Worm (Caenorhabditis elegans) whole organism, late embryonic: ENCODE results near the gene pph-4.1.

Source experiments
- C08G9.2 ChIP-seq: sonication (generic microtip); optimal IDR thresholded peaks from 2 replicates; lab custom pipeline; 2016; ENCODE audit warnings: mild to moderate bottlenecking, missing genetic modification characterization, moderate library complexity, missing compliant biosample characterization
- C38D4.7 ChIP-seq: fragments of 200-800 bp; sonication (Bioruptor generic); optimal IDR thresholded peaks from 2 replicates; lab custom pipeline; 2018; ENCODE audit warnings: mild to moderate bottlenecking, missing genetic modification characterization, moderate library complexity, missing compliant biosample characterization
- K02D7.2 ChIP-seq: sonication (generic microtip); optimal IDR thresholded peaks from 2 replicates; lab custom pipeline; 2017; ENCODE audit warnings: mild to moderate bottlenecking, missing genetic modification characterization, missing compliant biosample characterization
- T23F11.4 ChIP-seq: fragments of 200-800 bp; sonication (Bioruptor generic); optimal IDR thresholded peaks from 2 replicates; lab custom pipeline; 2018; ENCODE audit warnings: mild to moderate bottlenecking, missing genetic modification characterization, missing compliant biosample characterization
- ahr-1 ChIP-seq: sonication (generic microtip); optimal IDR thresholded peaks from 2 replicates; lab custom pipeline; 2016; ENCODE audit warnings: missing genetic modification characterization, missing compliant biosample characterization
- ceh-14 ChIP-seq: sonication (generic microtip); optimal IDR thresholded peaks from 2 replicates; lab custom pipeline; 2016; ENCODE audit warnings: missing genotype, missing genetic modification characterization, missing compliant biosample characterization
- ceh-19 ChIP-seq: fragments of 200-800 bp; sonication (Bioruptor generic); optimal IDR thresholded peaks from 2 replicates; lab custom pipeline; 2018; ENCODE audit warnings: mild to moderate bottlenecking, missing genetic modification characterization, missing compliant biosample characterization
- ceh-2 ChIP-seq: sonication (generic microtip); optimal IDR thresholded peaks from 2 replicates; lab custom pipeline; 2016; ENCODE audit warnings: missing genotype, missing genetic modification characterization, missing compliant biosample characterization
- ceh-22 ChIP-seq: sonication (generic microtip); optimal IDR thresholded peaks from 2 replicates; lab custom pipeline; 2017; ENCODE audit warnings: missing biosample characterization, missing genetic modification characterization
- ceh-30 ChIP-seq: fragments of 150-350 bp; optimal IDR thresholded peaks from 2 replicates; lab custom pipeline; 2014; ENCODE audit warnings: missing biosample characterization, missing genetic modification characterization
- ceh-48 ChIP-seq: sonication (generic microtip); optimal IDR thresholded peaks from 2 replicates; lab custom pipeline; 2016; ENCODE audit warnings: missing genetic modification characterization, inconsistent platforms, missing compliant biosample characterization
- ceh-6 ChIP-seq: fragments of 200-800 bp; sonication (Bioruptor generic); optimal IDR thresholded peaks from 2 replicates; lab custom pipeline; 2018; ENCODE audit warnings: mild to moderate bottlenecking, missing genetic modification characterization, missing compliant biosample characterization
- che-1 ChIP-seq: sonication (generic microtip); optimal IDR thresholded peaks from 2 replicates; lab custom pipeline; 2016; ENCODE audit warnings: mild to moderate bottlenecking, missing genetic modification characterization, missing compliant biosample characterization
- dmd-4 ChIP-seq: sonication (generic microtip); optimal IDR thresholded peaks from 2 replicates; lab custom pipeline; 2016; ENCODE audit warnings: borderline replicate concordance, missing genetic modification characterization, missing compliant biosample characterization
- elt-2 ChIP-seq: sonication (generic microtip); optimal IDR thresholded peaks from 2 replicates; lab custom pipeline; 2016; ENCODE audit warnings: missing genetic modification reagents, missing genetic modification characterization, missing compliant biosample characterization
- eyg-1 ChIP-seq: sonication (generic microtip); optimal IDR thresholded peaks from 2 replicates; lab custom pipeline; 2016; ENCODE audit warnings: missing genotype, missing genetic modification characterization, missing compliant biosample characterization
- fax-1 ChIP-seq: sonication (generic microtip); optimal IDR thresholded peaks from 2 replicates; lab custom pipeline; 2016; ENCODE audit warnings: missing genotype, missing genetic modification characterization, missing compliant biosample characterization
- hlh-13 ChIP-seq: fragments of 200-800 bp; sonication (Bioruptor generic); optimal IDR thresholded peaks from 2 replicates; lab custom pipeline; 2018; ENCODE audit warnings: mild to moderate bottlenecking, missing genetic modification characterization, missing compliant biosample characterization
- hlh-30 ChIP-seq: sonication (generic microtip); optimal IDR thresholded peaks from 2 replicates; lab custom pipeline; 2017; ENCODE audit warnings: antibody characterized with exemption, missing genetic modification characterization, missing compliant biosample characterization; ENCODE audit not compliant: insufficient read depth
- hlh-6 ChIP-seq: sonication (generic microtip); optimal IDR thresholded peaks from 2 replicates; lab custom pipeline; 2016; ENCODE audit warnings: missing genotype, missing genetic modification characterization, missing compliant biosample characterization
- lim-6 ChIP-seq: sonication (generic microtip); optimal IDR thresholded peaks from 2 replicates; lab custom pipeline; 2016; ENCODE audit warnings: missing genetic modification characterization, missing compliant biosample characterization
- lin-11 ChIP-seq: fragments of 200-800 bp; sonication (Bioruptor generic); optimal IDR thresholded peaks from 2 replicates; lab custom pipeline; 2018; ENCODE audit warnings: mild to moderate bottlenecking, missing genetic modification characterization, missing compliant biosample characterization
- madf-2 ChIP-seq: sonication (generic microtip); optimal IDR thresholded peaks from 2 replicates; lab custom pipeline; 2017; ENCODE audit warnings: missing genetic modification characterization, missing compliant biosample characterization
- mec-3 ChIP-seq: sonication (generic microtip); optimal IDR thresholded peaks from 2 replicates; lab custom pipeline; 2016; ENCODE audit warnings: borderline replicate concordance, missing genetic modification characterization, missing compliant biosample characterization
- nfya-1 ChIP-seq: sonication (generic microtip); optimal IDR thresholded peaks from 2 replicates; lab custom pipeline; 2017; ENCODE audit warnings: missing genetic modification characterization, mild to moderate bottlenecking, missing compliant biosample characterization, antibody characterized with exemption, moderate library complexity
- nhr-11 ChIP-seq: fragments of 150-350 bp; optimal IDR thresholded peaks from 2 replicates; lab custom pipeline; 2014; ENCODE audit warnings: missing biosample characterization, missing genetic modification characterization
- odd-2 ChIP-seq: sonication (generic microtip); optimal IDR thresholded peaks from 2 replicates; lab custom pipeline; 2017; ENCODE audit warnings: antibody characterized with exemption, mild to moderate bottlenecking, missing genetic modification characterization, missing compliant biosample characterization
- pha-4 ChIP-seq: fragments of 150-350 bp; optimal IDR thresholded peaks from 2 replicates; lab custom pipeline; 2018; ENCODE audit warnings: missing biosample characterization, missing genetic modification reagents, missing genetic modification characterization
- pqm-1 ChIP-seq: sonication (generic microtip); optimal IDR thresholded peaks from 2 replicates; lab custom pipeline; 2016; ENCODE audit warnings: missing genetic modification characterization, missing compliant biosample characterization
- ref-2 ChIP-seq: sonication (generic microtip); optimal IDR thresholded peaks from 2 replicates; lab custom pipeline; 2016; ENCODE audit warnings: missing genetic modification characterization, missing compliant biosample characterization
- sox-2 ChIP-seq: fragments of 200-800 bp; sonication (Bioruptor generic); IDR thresholded peaks from 2 replicates; pipeline ENCODE4 v1.3.6; 2022; ENCODE audit warnings: missing genetic modification reagents, missing genetic modification characterization, missing compliant biosample characterization
- sox-4 ChIP-seq: sonication (generic microtip); optimal IDR thresholded peaks from 2 replicates; lab custom pipeline; 2017; ENCODE audit warnings: mild to moderate bottlenecking, missing genetic modification characterization, inconsistent platforms, missing compliant biosample characterization
- syd-9 ChIP-seq: sonication (generic microtip); optimal IDR thresholded peaks from 2 replicates; lab custom pipeline; 2016; ENCODE audit warnings: mild to moderate bottlenecking, missing genetic modification characterization, moderate library complexity, missing compliant biosample characterization
- tbx-7 ChIP-seq: sonication (generic microtip); optimal IDR thresholded peaks from 2 replicates; lab custom pipeline; 2016; ENCODE audit warnings: missing genotype, missing genetic modification characterization, missing compliant biosample characterization
- ttx-3 ChIP-seq: sonication (generic microtip); optimal IDR thresholded peaks from 2 replicates; lab custom pipeline; 2016; ENCODE audit warnings: missing genetic modification reagents, missing genetic modification characterization, missing compliant biosample characterization
- unc-55 ChIP-seq: sonication (generic microtip); optimal IDR thresholded peaks from 2 replicates; lab custom pipeline; 2017; ENCODE audit warnings: missing biosample characterization, missing genetic modification reagents, missing genetic modification characterization

pph-4.1 gene

DNA sequence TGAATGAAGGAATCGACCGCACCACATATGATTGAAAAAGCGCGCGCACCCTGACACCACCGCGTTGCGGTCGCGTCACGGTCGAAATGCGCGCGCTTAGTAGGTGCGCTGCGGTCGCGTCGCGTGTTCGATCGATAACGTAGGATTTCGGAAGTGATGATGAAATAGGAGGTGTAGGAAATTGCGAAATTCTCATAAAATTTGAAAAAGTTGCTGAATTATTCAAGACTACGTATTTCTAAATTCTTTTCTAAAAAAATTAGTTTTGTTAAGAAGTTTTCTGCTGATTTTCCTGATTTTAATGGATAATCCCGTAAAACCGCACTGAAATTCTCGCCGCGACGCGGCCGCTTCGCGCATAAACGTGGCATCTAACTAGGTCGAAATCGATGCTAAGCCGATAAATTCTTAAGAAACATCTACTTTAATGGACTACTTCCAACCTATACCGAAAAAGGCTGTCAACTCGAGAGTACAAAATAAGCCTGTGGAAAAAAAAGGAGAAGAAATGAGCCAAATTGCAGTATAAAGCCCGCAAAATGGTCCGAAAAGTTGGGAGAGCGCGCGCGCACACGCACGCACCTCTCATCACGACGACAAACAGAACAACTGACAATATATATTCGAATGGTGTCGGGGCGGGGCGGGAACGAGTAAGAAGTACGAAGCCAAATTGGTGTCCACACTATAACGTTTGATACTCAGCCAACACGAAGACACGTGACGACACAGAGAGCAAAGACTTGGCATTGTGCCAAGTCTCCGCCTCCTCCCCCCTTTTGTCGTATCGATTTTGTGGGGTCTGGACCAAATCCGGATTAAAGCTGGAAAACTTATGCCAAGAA is 17.5 kb upstream of the pph-4.1 start, which contains the start of gene his-72 (continued):
- TF ChIP-seq T23F11.4 (no peak), odd-2 (no peak), ceh-6 (no peak), K02D7.2 (tag; lab: Kevin White, UChicago) (peak; percentile 13), dmd-4 (tag; lab: Kevin White, UChicago) (peak; percentile 9), ref-2 (tag; lab: Kevin White, UChicago) (peak; percentile 27), ahr-1 (tag; lab: Kevin White, UChicago) (no peak), ceh-48 (tag; lab: Kevin White, UChicago) (peak; percentile 77), hlh-13 (no peak), ttx-3 (tag; lab: Kevin White, UChicago) (peak; percentile 13), nhr-11 (tag; lab: Kevin White, UChicago) (no peak)
- TF ChIP-seq, all 69 proteins: peak for 16

- TF ChIP-seq C38D4.7 (GFP tag; lab: Kevin White, UChicago) (no peak), lin-11 (tag; lab: Kevin White, UChicago) (no peak), sox-2 (GFP tag; lab: Robert Waterston, UW) (no peak), ceh-19 (no peak), mec-3 (tag; lab: Kevin White, UChicago) (no peak), tbx-7 (tag; lab: Kevin White, UChicago) (no peak), ceh-22 (no peak), odd-2 (no peak), ceh-2 (tag; lab: Kevin White, UChicago) (no peak), hlh-6 (tag; lab: Kevin White, UChicago) (no peak), hlh-30 (tag; lab: Kevin White, UChicago) (no peak), pha-4 (tag; lab: Kevin White, UChicago) (no peak), ceh-30 (no peak), lim-6 (no peak), ceh-14 (tag; lab: Kevin White, UChicago) (no peak), fax-1 (no peak), madf-2 (tag; lab: Kevin White, UChicago) (no peak), eyg-1 (tag; lab: Kevin White, UChicago) (no peak)
- TF ChIP-seq, all 69 proteins: peak for 0
These were observed 16.8 kb upstream of the pph-4.1 start for ce11 chrIII:12367891-12368290.

- no peak for TF ChIP-seq ceh-30
- TF ChIP-seq ceh-6 = no peak
- TF ChIP-seq mec-3 (tag; lab: Kevin White, UChicago) = no peak
- TF ChIP-seq unc-55 (GFP tag; lab: Kevin White, UChicago) = no peak
- no peak for TF ChIP-seq pqm-1 (tag; lab: Kevin White, UChicago)
- no peak for TF ChIP-seq ceh-2 (tag; lab: Kevin White, UChicago)
- no peak for TF ChIP-seq ceh-48 (tag; lab: Kevin White, UChicago)
- TF ChIP-seq hlh-30 (tag; lab: Kevin White, UChicago) = no peak
- TF ChIP-seq elt-2 (tag; lab: Kevin White, UChicago) = no peak
- no peak for TF ChIP-seq syd-9
- no peak for TF ChIP-seq sox-4
- no peak for TF ChIP-seq nfya-1 (tag; lab: Kevin White, UChicago)
These were observed 15.9 kb upstream of the pph-4.1 start, which contains the start of gene Y75B8A.33 for ce11 chrIII:12366989-12367557. Gene Y75B8A.33 (minus strand): TSS chrIII:12367373.

ce11 chrIII:12359265-12359664 is 8.1 kb upstream of the pph-4.1 start, which contains the start of gene Y75B8A.34:
Gene Y75B8A.34 (plus strand): TSS chrIII:12359565.
- no peak for TF ChIP-seq lim-6
- TF ChIP-seq che-1 (tag; lab: Kevin White, UChicago) = no peak
- no peak for TF ChIP-seq K02D7.2 (tag; lab: Kevin White, UChicago)
- TF ChIP-seq C08G9.2 (tag; lab: Kevin White, UChicago) = no peak
- no peak for TF ChIP-seq ceh-14 (tag; lab: Kevin White, UChicago)
- TF ChIP-seq, all 69 proteins: peak for 0
